Fruit fly (Drosophila melanogaster): ENCODE measurements around the gene Nmnat.

The Nmnat gene

dm6 chr3R:24938049-24938448 lies 7.0 kb upstream of the Nmnat start, which contains the start of gene Osbp (continued):
- TF ChIP-seq CG4617 (GFP tag; optimal IDR thresholded peaks at IDR 0.05; ENCODE audit: borderline replicate concordance), result peak; percentile 57
- no peak for TF ChIP-seq CG1233 (GFP tag; optimal IDR thresholded peaks at IDR 0.05)
- TF ChIP-seq CTCF (GFP tag; optimal IDR thresholded peaks at IDR 0.05), result no peak
- TF ChIP-seq chif (GFP tag; optimal IDR thresholded peaks at IDR 0.05), result no peak
- TF ChIP-seq dimm (GFP tag; IDR thresholded peaks at IDR 0.05), result no peak
- TF ChIP-seq CG6254 (GFP tag; optimal IDR thresholded peaks at IDR 0.05), result no peak
- TF ChIP-seq PHDP (tag; optimal IDR thresholded peaks at IDR 0.05), result no peak
- no peak for TF ChIP-seq CG8944 (GFP tag; optimal IDR thresholded peaks at IDR 0.05)
- TF ChIP-seq bsh (GFP tag; optimal IDR thresholded peaks at IDR 0.05), result no peak
- peak; percentile 0 for TF ChIP-seq CG17912 (GFP tag; optimal IDR thresholded peaks at IDR 0.05)
- TF ChIP-seq vvl (GFP tag; IDR thresholded peaks at IDR 0.05), result no peak
- no peak for TF ChIP-seq CHES-1-like (GFP tag; optimal IDR thresholded peaks at IDR 0.05)
- no peak for TF ChIP-seq CG12219 (GFP tag; optimal IDR thresholded peaks at IDR 0.05)
- peak; percentile 31; the same call in 1 of the 2 replicates for TF ChIP-seq CG14014 (GFP tag; IDR thresholded peaks at IDR 0.05)
- TF ChIP-seq CG2678 (tag; optimal IDR thresholded peaks at IDR 0.05), result no peak
- TF ChIP-seq usp (GFP tag; optimal IDR thresholded peaks at IDR 0.05), result no peak
- TF ChIP-seq CG9876 (GFP tag; optimal IDR thresholded peaks at IDR 0.05), result no peak
- TF ChIP-seq HLH3B (GFP tag; IDR thresholded peaks at IDR 0.05), result no peak
- no peak for TF ChIP-seq schlank (tag; optimal IDR thresholded peaks at IDR 0.05)
- no peak for TF ChIP-seq CG12769 (tag; optimal IDR thresholded peaks at IDR 0.05)
- no peak for TF ChIP-seq mam (GFP tag; optimal IDR thresholded peaks at IDR 0.05)
- TF ChIP-seq CG16815 (GFP tag; optimal IDR thresholded peaks at IDR 0.05), result no peak
- peak; percentile 62; the same call in 1 of the 3 replicates for TF ChIP-seq CG34422 (GFP tag; IDR thresholded peaks at IDR 0.05)
- TF ChIP-seq tap (tag; optimal IDR thresholded peaks at IDR 0.05), result no peak
- peak; percentile 86 for TF ChIP-seq YL-1 (GFP tag; optimal IDR thresholded peaks at IDR 0.05)
- no peak for TF ChIP-seq cato (GFP tag; optimal IDR thresholded peaks at IDR 0.05; ENCODE audit: borderline replicate concordance)
- TF ChIP-seq CG1529 (GFP tag; optimal IDR thresholded peaks at IDR 0.05), result no peak
- no peak for TF ChIP-seq Bteb2 (GFP tag; optimal IDR thresholded peaks at IDR 0.05)
- TF ChIP-seq CG14710 (tag; optimal IDR thresholded peaks at IDR 0.05), result peak; percentile 40
- 0 out of 3 replicates have a peak, but pooled peaks have one; percentile 15 for TF ChIP-seq zfh1 (GFP tag; IDR thresholded peaks at IDR 0.05)
- TF ChIP-seq HLHmδ (GFP tag; optimal IDR thresholded peaks at IDR 0.05), result peak; percentile 7
- TF ChIP-seq en (GFP tag; optimal IDR thresholded peaks at IDR 0.05), result no peak
- TF ChIP-seq Scr (GFP tag; IDR thresholded peaks at IDR 0.05; ENCODE audit: partially characterized antibody), result peak; percentile 57
- TF ChIP-seq pan (optimal IDR thresholded peaks at IDR 0.05), result no peak
- peak in 1 of 2 experiments; percentile 45 for TF ChIP-seq pan (GFP tag; optimal IDR thresholded peaks at IDR 0.05 in 1 of 2, IDR thresholded peaks at IDR 0.05 in 1 of 2)
- peak; percentile 59; the same call in 1 of the 2 replicates for TF ChIP-seq aop (GFP tag; IDR thresholded peaks at IDR 0.05)
- no peak for TF ChIP-seq ken (GFP tag; IDR thresholded peaks at IDR 0.05)
- TF ChIP-seq pzg (GFP tag; optimal IDR thresholded peaks at IDR 0.05), result peak; percentile 85
- TF ChIP-seq psq (GFP tag; optimal IDR thresholded peaks at IDR 0.05), result no peak
- no peak for TF ChIP-seq pros (GFP tag; optimal IDR thresholded peaks at IDR 0.05)
- TF ChIP-seq CG9437 (GFP tag; optimal IDR thresholded peaks at IDR 0.05), result no peak
- TF ChIP-seq CG18011 (GFP tag; optimal IDR thresholded peaks at IDR 0.05), result no peak
- no peak for TF ChIP-seq CG30020 (tag; optimal IDR thresholded peaks at IDR 0.05)
- TF ChIP-seq CG4282 (GFP tag; optimal IDR thresholded peaks at IDR 0.05), result no peak
- TF ChIP-seq CG11723 (GFP tag; optimal IDR thresholded peaks at IDR 0.05), result no peak
- TF ChIP-seq disco-r (GFP tag; optimal IDR thresholded peaks at IDR 0.05), result no peak
- no peak for TF ChIP-seq Poxn (GFP tag; IDR thresholded peaks at IDR 0.05)
- TF ChIP-seq B-H2 (GFP tag; optimal IDR thresholded peaks at IDR 0.05), result peak; percentile 65
- peak; percentile 58; the same call in 2 of the 4 replicates for TF ChIP-seq Dll (GFP tag; IDR thresholded peaks at IDR 0.05; ENCODE audit: partially characterized antibody)
- no peak for TF ChIP-seq vfl (GFP tag; optimal IDR thresholded peaks at IDR 0.05)
- TF ChIP-seq Dref (GFP tag; IDR thresholded peaks at IDR 0.05), result peak; percentile 94
- TF ChIP-seq Med (GFP tag), result peak; percentile 84
